Worm (Caenorhabditis elegans): ENCODE data around the gene C16C8.14.
"Not testable (repeated sequence)": the region's sequence is repeated elsewhere in the genome, so short reads cannot be mapped to it uniquely, and the experiment has no call there.

The C16C8.14 gene

ce11 chrII:3482231-3482630, 32.6 kb downstream of the C16C8.14 start, which contains the start of gene smu-2 (continued):
- no peak for TF ChIP-seq Y22D7AL.16 (tag; optimal IDR thresholded peaks at IDR 0.05)
- TF ChIP-seq lin-11 (tag; optimal IDR thresholded peaks at IDR 0.05), result no peak
- TF ChIP-seq dmd-4 (tag; optimal IDR thresholded peaks at IDR 0.05; ENCODE audit: borderline replicate concordance), result no peak
- no peak for TF ChIP-seq ceh-19 (GFP tag; optimal IDR thresholded peaks at IDR 0.05)
- no peak for TF ChIP-seq ztf-16 (tag; optimal IDR thresholded peaks at IDR 0.05)
- TF ChIP-seq ceh-9 (tag; optimal IDR thresholded peaks at IDR 0.05), result no peak
- TF ChIP-seq ref-2 (tag; optimal IDR thresholded peaks at IDR 0.05), result peak; percentile 59
- peak; percentile 96 for TF ChIP-seq ceh-31 (tag; optimal IDR thresholded peaks at IDR 0.05)
- no peak for TF ChIP-seq pros-1 (tag; optimal IDR thresholded peaks at IDR 0.05)
- no peak for TF ChIP-seq pat-9 (tag; optimal IDR thresholded peaks at IDR 0.05)
- peak; percentile 52 for TF ChIP-seq pqm-1 (tag; optimal IDR thresholded peaks at IDR 0.05)
- TF ChIP-seq eyg-1 (tag; optimal IDR thresholded peaks at IDR 0.05), result no peak
- peak; percentile 86 for TF ChIP-seq ets-4 (tag; optimal IDR thresholded peaks at IDR 0.05)
- TF ChIP-seq K09A11.1 (tag; optimal IDR thresholded peaks at IDR 0.05; ENCODE audit: insufficient read depth), result no peak
- TF ChIP-seq npax-4 (tag; optimal IDR thresholded peaks at IDR 0.05), result no peak
- TF ChIP-seq hlh-15 (tag; optimal IDR thresholded peaks at IDR 0.05), result peak; percentile 34

ce11 chrII:3490797-3491196, 41.2 kb downstream of the C16C8.14 start, which contains the start of gene fbxb-112:
TSS of gene fbxb-112 (plus strand) at chrII:3491097.
- TF ChIP-seq fkh-10 (GFP tag; optimal IDR thresholded peaks at IDR 0.05); gmeb-2 (tag; optimal IDR thresholded peaks at IDR 0.05); ceh-34 (tag; optimal IDR thresholded peaks at IDR 0.05): not testable (repeated sequence)

- TF ChIP-seq elt-2 (tag; optimal IDR thresholded peaks at IDR 0.05) (peak; percentile 35), pax-1 (tag; optimal IDR thresholded peaks at IDR 0.05) (no peak)
Observed at ce11 chrII:3499386-3499785, 49.8 kb downstream of the C16C8.14 start, which contains the start of gene Y49F6B.9. TSS of gene Y49F6B.9 (minus strand) at chrII:3499387.

DNA sequence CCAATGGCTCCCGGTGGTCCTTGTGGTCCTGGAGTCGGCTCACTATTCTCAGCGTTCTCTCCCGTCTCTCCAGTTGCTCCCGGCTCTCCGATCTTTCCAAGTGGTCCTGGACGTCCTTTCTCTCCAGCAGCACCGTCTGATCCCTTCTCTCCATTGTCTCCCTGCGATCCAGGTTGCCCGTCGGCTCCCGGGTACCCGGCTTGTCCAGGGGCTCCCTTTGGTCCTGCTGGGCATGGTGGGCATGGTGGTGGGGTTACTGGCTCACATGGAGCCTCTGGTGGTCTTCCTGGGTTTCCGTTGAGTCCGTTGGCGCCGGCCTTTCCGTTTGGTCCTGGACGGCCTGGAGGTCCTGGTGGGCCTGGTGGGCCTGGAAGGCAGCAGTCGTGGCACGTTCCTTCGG, 50.8 kb downstream of the C16C8.14 start:
- TF ChIP-seq C08G9.2 (tag; optimal IDR thresholded peaks at IDR 0.05), result peak; percentile 14
- no peak for TF ChIP-seq Y22D7AL.16 (tag; optimal IDR thresholded peaks at IDR 0.05)
- no peak for TF ChIP-seq pha-4 (tag; optimal IDR thresholded peaks at IDR 0.05)
- no peak for TF ChIP-seq ceh-6 (GFP tag; optimal IDR thresholded peaks at IDR 0.05)
- TF ChIP-seq pax-1 (tag; optimal IDR thresholded peaks at IDR 0.05), result no peak
